Fruit fly (Drosophila melanogaster): ENCODE data around the gene Pdf.

The Pdf gene

dm6 chr3R:26455838-26456237 lies at the start of gene Pdf:
TSS of gene Pdf (minus strand) at chr3R:26456141.
- no peak for TF ChIP-seq noc (tag; optimal IDR thresholded peaks at IDR 0.05)

DNA sequence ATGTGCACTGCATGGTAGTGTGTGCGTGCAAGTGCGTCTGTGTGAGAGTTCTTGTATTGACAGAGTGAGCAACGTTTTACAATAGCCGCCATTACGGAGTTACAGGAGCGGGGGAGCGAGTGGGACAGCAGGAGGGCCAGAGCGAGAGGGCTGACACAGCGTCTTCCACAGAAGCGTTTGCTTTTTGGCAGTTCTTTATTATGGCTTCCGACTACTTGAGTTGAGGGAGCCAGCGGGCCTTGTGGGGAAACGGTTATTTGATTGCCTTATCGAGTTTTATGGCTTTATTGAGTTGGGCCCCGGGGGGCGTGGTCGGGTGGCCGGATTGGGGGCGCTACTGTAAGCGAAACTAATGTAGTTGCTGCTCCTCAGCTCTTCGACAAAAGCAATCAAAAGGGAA lies 47.4 kb upstream of the Pdf start:
- TF ChIP-seq noc (tag; optimal IDR thresholded peaks at IDR 0.05), result no peak

dm6 chr3R:26502907-26503306 lies 47.0 kb upstream of the Pdf start:
- no peak for TF ChIP-seq noc (tag; optimal IDR thresholded peaks at IDR 0.05)

DNA sequence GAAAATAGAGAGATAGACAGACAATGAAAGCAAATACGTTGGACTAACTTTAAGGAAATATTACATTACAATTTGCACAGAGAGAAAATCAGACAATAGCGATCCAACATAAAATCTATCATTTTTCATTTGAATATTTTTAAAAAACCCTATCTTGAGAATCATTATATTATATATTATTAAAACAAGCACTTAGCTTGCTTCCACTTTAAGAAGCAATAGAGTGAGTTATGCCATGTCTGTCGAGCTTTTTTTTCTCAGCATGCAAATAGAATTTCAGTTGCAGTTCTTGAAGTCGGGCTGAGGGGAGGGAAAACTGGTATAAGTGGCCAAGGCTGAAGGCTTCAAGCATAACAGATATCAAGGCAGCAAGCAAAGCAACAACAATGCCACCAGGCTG lies 46.1 kb upstream of the Pdf start:
- no peak for TF ChIP-seq noc (tag; optimal IDR thresholded peaks at IDR 0.05)

dm6 chr3R:26500355-26500754 lies 44.4 kb upstream of the Pdf start:
- TF ChIP-seq noc (tag; optimal IDR thresholded peaks at IDR 0.05), result no peak

DNA sequence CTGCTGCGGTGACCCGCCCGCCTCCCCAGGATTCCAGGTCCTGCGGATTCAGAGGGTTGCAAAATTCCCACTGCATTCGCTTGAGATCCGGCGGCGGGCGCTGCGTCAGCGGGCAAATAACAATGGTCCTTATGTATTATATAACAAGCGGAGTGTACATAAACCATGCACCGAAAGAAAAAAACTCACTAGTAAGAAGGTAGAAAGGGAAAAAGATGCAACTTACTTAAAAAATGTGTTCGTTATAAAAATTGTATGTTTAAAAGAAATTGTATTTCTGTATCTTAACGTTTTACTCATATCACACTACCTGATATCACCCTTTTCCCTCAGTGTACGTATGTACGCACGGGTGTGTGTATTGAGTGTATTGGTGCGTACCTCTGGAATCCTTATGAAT lies 43.2 kb upstream of the Pdf start:
- TF ChIP-seq noc (tag; optimal IDR thresholded peaks at IDR 0.05), result peak; percentile 9

- no peak for TF ChIP-seq noc (tag; optimal IDR thresholded peaks at IDR 0.05)
Observed at dm6 chr3R:26496356-26496755, 40.4 kb upstream of the Pdf start.

DNA sequence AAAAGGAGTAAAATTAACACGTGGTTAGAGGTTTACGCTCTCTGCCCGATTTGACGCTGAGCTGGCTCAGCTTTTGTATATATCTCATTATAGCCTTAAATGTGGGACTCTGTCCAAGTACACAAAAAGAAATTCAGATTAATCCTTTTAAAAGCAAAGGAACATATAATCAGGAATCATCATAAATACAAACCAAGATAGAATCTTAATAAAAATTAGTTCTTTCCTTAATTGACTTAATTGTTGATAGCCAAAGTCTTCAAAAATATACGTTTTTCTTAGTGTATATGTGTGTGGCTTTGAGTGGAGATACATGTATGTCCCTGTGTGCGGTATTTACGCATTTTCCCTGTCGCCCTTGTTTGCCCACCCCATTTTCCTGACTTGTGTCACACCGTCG lies 38.3 kb upstream of the Pdf start:
- peak; percentile 12 for TF ChIP-seq noc (tag; optimal IDR thresholded peaks at IDR 0.05)

- TF ChIP-seq noc (tag; optimal IDR thresholded peaks at IDR 0.05), result no peak
Observed at dm6 chr3R:26489456-26489855, 33.5 kb upstream of the Pdf start.

DNA sequence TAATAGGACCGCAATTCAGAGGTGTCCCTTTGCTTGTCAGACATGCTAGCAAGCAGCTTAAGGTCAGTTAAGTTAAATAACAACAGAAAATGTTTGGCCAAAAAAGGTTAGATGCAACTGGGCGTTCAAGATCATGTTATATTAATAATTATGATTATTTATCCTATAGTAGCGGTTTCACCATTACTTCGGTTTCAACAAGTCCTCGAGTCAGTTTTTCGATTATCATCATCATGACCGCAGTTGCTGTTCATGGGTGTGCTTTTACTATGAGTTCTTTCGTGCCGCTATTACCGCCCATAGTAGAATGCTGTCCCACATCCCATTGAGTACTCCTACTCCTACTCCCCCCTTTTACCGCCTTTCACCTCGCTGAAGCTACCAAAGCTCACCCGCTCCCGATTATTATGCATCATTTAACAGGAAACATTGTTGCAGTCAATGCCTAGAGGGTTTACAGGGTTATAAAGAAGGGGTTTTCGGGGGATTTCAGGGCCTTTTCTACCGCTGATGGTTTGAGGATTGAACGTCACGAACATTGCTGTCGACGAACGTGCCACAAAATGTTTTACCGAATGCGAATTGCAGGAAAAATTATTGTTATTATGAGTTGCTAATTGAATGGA lies 29.4 kb upstream of the Pdf start:
- TF ChIP-seq noc (tag; optimal IDR thresholded peaks at IDR 0.05), result no peak

- no peak for TF ChIP-seq noc (tag; optimal IDR thresholded peaks at IDR 0.05)
Observed at dm6 chr3R:26484511-26484910, 28.6 kb upstream of the Pdf start.

DNA sequence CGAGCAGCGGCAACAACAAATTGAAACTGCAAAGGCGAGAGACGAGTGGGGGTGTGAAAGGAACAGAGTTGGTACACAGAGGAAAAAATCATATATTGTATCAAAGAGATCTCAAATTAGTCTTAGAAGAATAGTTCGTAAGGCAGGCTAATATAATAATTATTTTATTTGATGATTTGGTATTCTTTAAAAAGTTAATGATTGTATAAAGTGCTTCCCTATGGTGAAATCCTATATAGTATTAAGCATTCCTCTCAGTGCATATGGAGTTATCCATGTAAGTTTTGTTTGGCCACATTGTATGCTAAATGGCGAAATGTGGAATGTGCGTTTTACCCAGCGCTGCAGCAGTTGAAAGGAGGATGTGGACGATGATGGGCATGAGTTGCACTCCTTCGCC lies 27.7 kb upstream of the Pdf start:
- no peak for TF ChIP-seq noc (tag; optimal IDR thresholded peaks at IDR 0.05)

dm6 chr3R:26481231-26481630 lies 25.3 kb upstream of the Pdf start:
- TF ChIP-seq noc (tag; optimal IDR thresholded peaks at IDR 0.05), result no peak

DNA sequence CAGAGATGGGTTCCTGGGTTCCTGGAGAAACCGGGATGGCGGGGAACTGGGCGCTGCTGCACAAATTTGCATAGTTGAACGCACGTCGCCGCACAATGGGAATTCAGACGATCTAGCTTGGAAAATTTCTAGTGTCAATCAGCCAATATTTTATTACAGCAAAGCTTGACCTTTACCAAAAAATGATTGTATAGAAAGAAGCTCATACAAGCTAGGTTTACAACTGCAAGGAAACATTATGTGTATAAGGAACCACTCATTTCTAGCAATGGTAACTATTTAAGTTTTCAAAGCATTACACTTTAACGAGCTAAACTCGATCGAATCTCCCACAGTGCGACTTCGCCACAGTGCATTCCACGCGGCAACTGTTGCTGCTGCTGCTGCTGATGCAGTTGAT lies 24.4 kb upstream of the Pdf start:
- no peak for TF ChIP-seq noc (tag; optimal IDR thresholded peaks at IDR 0.05)

DNA sequence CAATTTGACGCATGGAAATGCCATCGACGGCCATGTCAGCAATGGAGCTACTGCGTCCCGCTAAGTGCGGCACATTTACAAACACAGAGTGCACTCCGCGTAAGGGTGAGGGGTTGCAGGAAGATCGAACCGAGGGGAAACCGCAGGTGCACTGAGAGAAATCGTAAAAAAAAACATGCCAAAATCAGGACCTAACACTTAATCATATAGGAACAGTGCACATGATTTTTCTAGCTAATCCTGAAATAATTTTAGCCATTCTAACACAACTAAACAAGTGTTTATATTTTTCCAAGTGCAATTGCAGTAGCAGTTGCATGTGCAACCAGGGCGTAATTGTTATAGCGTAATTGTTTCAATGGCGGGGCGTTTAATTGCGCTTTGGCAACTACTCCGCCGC lies 23.3 kb upstream of the Pdf start:
- TF ChIP-seq noc (tag; optimal IDR thresholded peaks at IDR 0.05), result no peak

dm6 chr3R:26478644-26479043 lies 22.7 kb upstream of the Pdf start:
- TF ChIP-seq noc (tag; optimal IDR thresholded peaks at IDR 0.05), result no peak

DNA sequence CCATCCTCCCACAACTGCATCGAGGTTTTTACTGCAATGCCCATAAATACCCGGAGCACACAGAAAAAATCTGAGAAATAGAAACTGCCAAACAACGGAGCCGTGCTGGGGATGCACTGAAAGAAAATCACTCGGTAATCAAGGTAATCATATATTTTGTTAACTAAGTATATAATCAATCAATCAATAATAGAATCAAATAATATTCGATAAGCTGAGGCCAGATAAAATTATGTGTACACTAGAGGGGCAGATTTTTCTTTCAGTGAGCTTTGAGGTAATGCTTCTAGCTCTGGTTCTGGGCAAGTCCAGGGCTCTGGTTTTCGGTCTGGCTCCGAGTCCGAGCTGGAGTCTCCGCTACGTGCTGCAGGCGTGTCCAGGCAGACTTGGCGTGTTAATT lies 22.1 kb upstream of the Pdf start:
- TF ChIP-seq noc (tag; optimal IDR thresholded peaks at IDR 0.05), result no peak

DNA sequence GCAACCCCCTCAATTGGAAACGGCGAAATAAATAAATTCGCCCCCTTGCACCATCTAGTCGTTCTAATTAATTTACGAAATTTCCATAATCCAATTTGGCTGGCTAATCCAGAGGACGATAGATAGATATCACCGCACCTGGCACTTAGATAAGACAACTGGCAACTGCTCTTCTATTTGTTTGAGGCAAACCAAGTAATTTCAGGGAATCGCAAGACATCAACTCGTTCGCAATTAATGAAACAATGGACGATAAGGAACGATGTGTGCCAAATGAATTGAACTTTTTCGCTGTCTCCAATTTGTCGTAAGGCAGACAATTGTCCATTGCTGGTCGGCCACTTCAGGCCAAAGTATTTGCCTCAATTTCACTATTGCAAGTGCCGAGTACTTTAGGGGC lies 9.2 kb upstream of the Pdf start:
- no peak for TF ChIP-seq noc (tag; optimal IDR thresholded peaks at IDR 0.05)

Data from whole organism, larva.